Fruit fly (Drosophila melanogaster) whole organism, embryonic: ENCODE data around the gene TkR86C.

Experiments used
- CG10267 ChIP-seq: fragments of 200-800 bp; sonication (Bioruptor generic); optimal IDR thresholded peaks from 2 replicates; lab custom pipeline; 2018; ENCODE audit warnings: missing biosample characterization, mild to moderate bottlenecking, missing genetic modification characterization, moderate library complexity
- CG10274 ChIP-seq: fragments of 200-800 bp; sonication (Bioruptor generic); optimal IDR thresholded peaks from 3 replicates; lab custom pipeline; 2017; ENCODE audit warnings: missing biosample characterization, mild to moderate bottlenecking, missing genetic modification characterization
- CG10543 ChIP-seq: fragments of 200-800 bp; sonication (Bioruptor generic); optimal IDR thresholded peaks from 3 replicates; lab custom pipeline; 2017; ENCODE audit warnings: missing biosample characterization, mild to moderate bottlenecking, missing genetic modification characterization, moderate library complexity
- CG10654 ChIP-seq: fragments of 200-800 bp; sonication (Bioruptor generic); optimal IDR thresholded peaks from 2 replicates; lab custom pipeline; 2016; ENCODE audit warnings: missing biosample characterization, missing genetic modification characterization
- CG13424 ChIP-seq: fragments of 200-800 bp; sonication (Bioruptor generic); optimal IDR thresholded peaks from 2 replicates; lab custom pipeline; 2019; ENCODE audit warnings: missing biosample characterization, mild to moderate bottlenecking, missing genetic modification characterization, moderate library complexity
- CG13894 ChIP-seq: fragments of 200-800 bp; sonication (Bioruptor generic); optimal IDR thresholded peaks from 3 replicates; lab custom pipeline; 2018; ENCODE audit warnings: missing biosample characterization, mild to moderate bottlenecking, missing genetic modification characterization, moderate library complexity
- CG1602 ChIP-seq: fragments of 200-800 bp; sonication (Bioruptor generic); optimal IDR thresholded peaks from 3 replicates; lab custom pipeline; 2016; ENCODE audit warnings: missing biosample characterization, missing genetic modification characterization
- CG1603 ChIP-seq: fragments of 200-800 bp; sonication (Bioruptor generic); optimal IDR thresholded peaks from 2 replicates; lab custom pipeline; 2019; ENCODE audit warnings: missing biosample characterization, mild to moderate bottlenecking, missing genetic modification characterization, moderate library complexity
- CG16813 ChIP-seq: fragments of 200-800 bp; sonication (Bioruptor generic); IDR thresholded peaks from 3 replicates; pipeline ENCODE4 v1.3.6; 2022; ENCODE audit warnings: missing biosample characterization, missing genetic modification characterization; ENCODE audit not compliant: partially characterized antibody
- CG17568 ChIP-seq: fragments of 200-800 bp; sonication (Bioruptor generic); optimal IDR thresholded peaks from 2 replicates; lab custom pipeline; 2018; ENCODE audit warnings: missing biosample characterization, mild to moderate bottlenecking, missing genetic modification characterization, moderate library complexity
- CG17912 ChIP-seq: fragments of 200-800 bp; sonication (Bioruptor generic); optimal IDR thresholded peaks from 2 replicates; lab custom pipeline; 2018; ENCODE audit warnings: missing biosample characterization, mild to moderate bottlenecking, missing genetic modification characterization
- CG31224 ChIP-seq: fragments of 200-800 bp; sonication (Bioruptor generic); IDR thresholded peaks from 2 replicates; pipeline ENCODE4 v1.3.6; 2022; ENCODE audit warnings: missing biosample characterization, missing genetic modification characterization
- CG4617 ChIP-seq: fragments of 200-800 bp; sonication (Bioruptor generic); optimal IDR thresholded peaks from 3 replicates; lab custom pipeline; 2016; ENCODE audit warnings: missing biosample characterization, missing genetic modification characterization, borderline replicate concordance
- CG6813 ChIP-seq: fragments of 200-800 bp; sonication (Bioruptor generic); optimal IDR thresholded peaks from 2 replicates; lab custom pipeline; 2017; ENCODE audit warnings: missing biosample characterization, missing genetic modification characterization, mild to moderate bottlenecking, moderate library complexity, missing genetic modification reagents
- CG8924 ChIP-seq: fragments of 200-800 bp; optimal IDR thresholded peaks from 3 replicates; lab custom pipeline; 2019; ENCODE audit warnings: missing biosample characterization, mild to moderate bottlenecking, missing genetic modification characterization, moderate library complexity
- CG9437 ChIP-seq: fragments of 200-800 bp; sonication (Bioruptor generic); optimal IDR thresholded peaks from 2 replicates; lab custom pipeline; 2018; ENCODE audit warnings: missing biosample characterization, mild to moderate bottlenecking, missing genetic modification characterization
- CG9797 ChIP-seq: fragments of 200-800 bp; sonication (Bioruptor generic); optimal IDR thresholded peaks from 3 replicates; lab custom pipeline; 2018; ENCODE audit warnings: missing biosample characterization, mild to moderate bottlenecking, missing genetic modification characterization
- D19B ChIP-seq: fragments of 200-800 bp; sonication (Bioruptor generic); optimal IDR thresholded peaks from 2 replicates; lab custom pipeline; 2017; ENCODE audit warnings: missing biosample characterization, mild to moderate bottlenecking, missing genetic modification characterization
- ERR ChIP-seq: fragments of 200-800 bp; sonication (Bioruptor generic); optimal IDR thresholded peaks from 2 replicates; lab custom pipeline; 2016; ENCODE audit warnings: missing biosample characterization, missing genetic modification characterization
- Ets97D ChIP-seq: fragments of 200-800 bp; sonication (Bioruptor generic); optimal IDR thresholded peaks from 3 replicates; lab custom pipeline; 2016; ENCODE audit warnings: missing biosample characterization, missing genetic modification characterization
- Fer1 ChIP-seq: fragments of 200-800 bp; sonication (Bioruptor generic); optimal IDR thresholded peaks from 2 replicates; lab custom pipeline; 2017; ENCODE audit warnings: missing biosample characterization, mild to moderate bottlenecking, missing genetic modification characterization
- GATAe ChIP-seq: fragments of 200-800 bp; sonication (Bioruptor generic); conservative IDR thresholded peaks from 2 replicates; pipeline ENCODE4 v1.3.6; 2022; ENCODE audit warnings: missing biosample characterization, missing genetic modification characterization
- Gug ChIP-seq: fragments of 200-800 bp; sonication (Bioruptor generic); IDR thresholded peaks from 4 replicates; pipeline ENCODE4 v1.3.6; 2022; ENCODE audit warnings: missing biosample characterization, missing genetic modification characterization
- H15 ChIP-seq: fragments of 200-800 bp; sonication (Bioruptor generic); IDR thresholded peaks from 3 replicates; pipeline ENCODE4 v1.3.6; 2022; ENCODE audit warnings: missing biosample characterization, missing genetic modification characterization
- HHEX ChIP-seq: fragments of 200-800 bp; sonication (Bioruptor generic); optimal IDR thresholded peaks from 3 replicates; lab custom pipeline; 2017; ENCODE audit warnings: missing biosample characterization, mild to moderate bottlenecking, missing genetic modification characterization, missing genetic modification reagents
- HLH3B ChIP-seq: fragments of 200-800 bp; sonication (Bioruptor generic); IDR thresholded peaks from 2 replicates; pipeline ENCODE4 v1.3.6; 2022; ENCODE audit warnings: missing biosample characterization, missing genetic modification characterization
- Hr3 ChIP-seq: fragments of 200-800 bp; sonication (Bioruptor generic); optimal IDR thresholded peaks from 3 replicates; lab custom pipeline; 2016; ENCODE audit warnings: missing biosample characterization, missing genetic modification characterization
- Kr ChIP-seq: fragments of 200-800 bp; sonication (Bioruptor generic); optimal IDR thresholded peaks from 2 replicates; lab custom pipeline; 2017; ENCODE audit warnings: missing biosample characterization, mild to moderate bottlenecking, missing genetic modification characterization
- Lhr ChIP-seq: fragments of 200-800 bp; sonication (Bioruptor generic); optimal IDR thresholded peaks from 3 replicates; lab custom pipeline; 2017; ENCODE audit warnings: mild to moderate bottlenecking, missing biosample characterization, missing genetic modification reagents, missing genetic modification characterization
- Spps ChIP-seq: fragments of 200-800 bp; sonication (Bioruptor generic); optimal IDR thresholded peaks from 2 replicates; lab custom pipeline; 2018; ENCODE audit warnings: missing biosample characterization, mild to moderate bottlenecking, missing genetic modification characterization
- Sry-δ ChIP-seq: fragments of 200-800 bp; sonication (Bioruptor generic); optimal IDR thresholded peaks from 2 replicates; lab custom pipeline; 2016; ENCODE audit warnings: missing biosample characterization, missing genetic modification characterization
- Trl ChIP-seq, 3 experiments: fragments of >200 bp in 2 of 3; fragments of 200-800 bp in 1 of 3; sonication (Bioruptor generic) in 1 of 3; optimal IDR thresholded peaks; 2 replicates in 1 of 3; 3 replicates in 2 of 3; lab custom pipeline; 2016 to 2017; ENCODE audit warnings: missing biosample characterization in 1 of 3, missing genetic modification characterization in 1 of 3
- Xrp1 ChIP-seq: fragments of 200-800 bp; sonication (Bioruptor generic); IDR thresholded peaks from 2 replicates; pipeline ENCODE4 v1.3.6; 2022; ENCODE audit warnings: missing biosample characterization, missing genetic modification characterization
- bigmax ChIP-seq: fragments of 200-800 bp; sonication (Bioruptor generic); optimal IDR thresholded peaks from 2 replicates; lab custom pipeline; 2018; ENCODE audit warnings: missing biosample characterization, mild to moderate bottlenecking, missing genetic modification characterization
- bsh ChIP-seq, 2 experiments: fragments of 200-800 bp; sonication (Bioruptor generic); optimal IDR thresholded peaks; 2 replicates each; lab custom pipeline; 2017 to 2018; ENCODE audit warnings: mild to moderate bottlenecking in 2 of 2, missing biosample characterization in 2 of 2, missing genetic modification characterization in 2 of 2, moderate library complexity in 1 of 2
- cwo ChIP-seq: fragments of 200-800 bp; sonication (Bioruptor generic); optimal IDR thresholded peaks from 3 replicates; lab custom pipeline; 2017; ENCODE audit warnings: missing biosample characterization, missing genetic modification characterization, mild to moderate bottlenecking, moderate library complexity, missing genetic modification reagents
- dm ChIP-seq: fragments of 200-800 bp; sonication (Bioruptor generic); optimal IDR thresholded peaks from 3 replicates; lab custom pipeline; 2016; ENCODE audit warnings: missing biosample characterization, missing genetic modification characterization
- dmrt11E ChIP-seq: fragments of 200-800 bp; sonication (Bioruptor generic); optimal IDR thresholded peaks from 3 replicates; lab custom pipeline; 2018; ENCODE audit warnings: missing biosample characterization, mild to moderate bottlenecking, missing genetic modification characterization, moderate library complexity
- eve ChIP-seq, 2 experiments: fragments of >200 bp; optimal IDR thresholded peaks; 2 replicates each; lab custom pipeline; 2017; ENCODE audit warnings: missing biosample characterization in 2 of 2, missing genetic modification characterization in 2 of 2
- gcm ChIP-seq: fragments of 200-800 bp; sonication (Bioruptor generic); optimal IDR thresholded peaks from 2 replicates; lab custom pipeline; 2019; ENCODE audit warnings: missing biosample characterization, mild to moderate bottlenecking, missing genetic modification characterization, moderate library complexity
- grn ChIP-seq: fragments of 200-800 bp; sonication (Bioruptor generic); optimal IDR thresholded peaks from 3 replicates; lab custom pipeline; 2017; ENCODE audit warnings: missing biosample characterization, missing genetic modification characterization
- hbn ChIP-seq: fragments of 200-800 bp; sonication (Bioruptor generic); IDR thresholded peaks from 2 replicates; pipeline ENCODE4 v1.3.6; 2022; ENCODE audit warnings: missing biosample characterization, missing genetic modification characterization; ENCODE audit not compliant: partially characterized antibody
- org-1 ChIP-seq: fragments of 200-800 bp; sonication (Bioruptor generic); optimal IDR thresholded peaks from 2 replicates; lab custom pipeline; 2017; ENCODE audit warnings: missing biosample characterization, missing genetic modification characterization
- p53 ChIP-seq: fragments of 200-800 bp; sonication (Bioruptor generic); optimal IDR thresholded peaks from 2 replicates; lab custom pipeline; 2016; ENCODE audit warnings: missing biosample characterization, missing genetic modification characterization
- rib ChIP-seq: fragments of 200-800 bp; sonication (Bioruptor generic); IDR thresholded peaks from 2 replicates; pipeline ENCODE4 v1.3.6; 2022; ENCODE audit warnings: missing biosample characterization, missing genetic modification characterization
- ro ChIP-seq: fragments of 200-800 bp; sonication (Bioruptor generic); IDR thresholded peaks from 2 replicates; pipeline ENCODE4 v1.3.6; 2022; ENCODE audit warnings: missing biosample characterization, missing genetic modification characterization
- seq ChIP-seq: fragments of 200-800 bp; sonication (Bioruptor generic); IDR thresholded peaks from 2 replicates; pipeline ENCODE4 v1.3.6; 2022; ENCODE audit warnings: missing biosample characterization, missing genetic modification characterization
- sna ChIP-seq: fragments of 200-800 bp; sonication (Bioruptor generic); IDR thresholded peaks from 2 replicates; pipeline ENCODE4 v1.3.6; 2022; ENCODE audit warnings: missing biosample characterization, missing genetic modification characterization; ENCODE audit not compliant: partially characterized antibody
- stc ChIP-seq: fragments of 200-800 bp; sonication (Bioruptor generic); IDR thresholded peaks from 2 replicates; pipeline ENCODE4 v1.3.6; 2022; ENCODE audit warnings: missing biosample characterization, missing genetic modification characterization
- tup ChIP-seq: fragments of 200-800 bp; sonication (Bioruptor generic); optimal IDR thresholded peaks from 2 replicates; lab custom pipeline; 2016; ENCODE audit warnings: missing biosample characterization, mild to moderate bottlenecking, missing genetic modification characterization, moderate library complexity
- yki ChIP-seq: fragments of >200 bp; optimal IDR thresholded peaks from 3 replicates; lab custom pipeline; 2018

TkR86C gene

DNA sequence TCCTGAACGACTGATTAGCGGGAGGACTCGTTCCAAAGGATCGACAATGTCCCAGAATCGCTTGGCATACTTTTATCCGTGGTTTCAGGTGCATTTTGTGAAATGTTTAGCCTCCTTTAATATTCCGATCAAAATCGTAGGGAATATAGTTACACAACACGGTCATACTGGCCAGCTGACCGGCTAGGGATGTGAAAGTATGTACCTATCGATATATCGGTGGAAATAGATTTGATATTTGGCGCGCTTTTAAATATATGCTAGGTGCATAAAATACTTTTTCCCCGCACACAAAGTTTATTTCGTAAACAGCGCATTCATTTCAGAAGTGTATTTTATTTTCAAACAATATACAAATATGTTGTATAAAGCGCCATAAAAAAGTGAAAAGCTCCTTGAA lies 42.9 kb downstream of the TkR86C start, which contains the start of gene CG31278 (continued):
- peak; percentile 74 for TF ChIP-seq CG16813 (GFP tag; lab: Robert Waterston, UW)
- TF ChIP-seq tup (GFP tag; lab: Kevin White, UChicago): no peak
- TF ChIP-seq Fer1: no peak
- no peak for TF ChIP-seq bigmax (GFP tag; lab: Kevin White, UChicago)
- TF ChIP-seq gcm (GFP tag; lab: Kevin White, UChicago): no peak
- peak; percentile 74 for TF ChIP-seq hbn (GFP tag; lab: Robert Waterston, UW)
- no peak for TF ChIP-seq HLH3B (GFP tag; lab: Robert Waterston, UW)
- no peak for TF ChIP-seq D19B (GFP tag; lab: Kevin White, UChicago)
- no peak for TF ChIP-seq CG17568 (GFP tag; lab: Kevin White, UChicago)
- TF ChIP-seq Gug (GFP tag; lab: Robert Waterston, UW): no peak
- no peak for TF ChIP-seq Hr3 (GFP tag; lab: Kevin White, UChicago)
- TF ChIP-seq stc (GFP tag; lab: Robert Waterston, UW): no peak
- TF ChIP-seq CG17912 (GFP tag; lab: Kevin White, UChicago): no peak
- TF ChIP-seq CG13424 (tag; lab: Kevin White, UChicago): no peak
- TF ChIP-seq GATAe (GFP tag; lab: Robert Waterston, UW): no peak
- no peak for TF ChIP-seq p53
- TF ChIP-seq org-1 (GFP tag; lab: Kevin White, UChicago): no peak
- no peak for TF ChIP-seq CG6813 (GFP tag; lab: Kevin White, UChicago)
- no peak for TF ChIP-seq seq (GFP tag; lab: Robert Waterston, UW)
- peak; percentile 92 for TF ChIP-seq Sry-δ (GFP tag; lab: Kevin White, UChicago)
- TF ChIP-seq CG9437: no peak
- no peak for TF ChIP-seq Trl (optimal IDR thresholded peaks at IDR 0.05; lab: Kevin White, UChicago)
- no peak for TF ChIP-seq Trl (GFP tag; optimal IDR thresholded peaks at IDR 0.05; lab: Kevin White, UChicago)
- TF ChIP-seq CG10267 (tag; lab: Kevin White, UChicago): no peak
- no peak for TF ChIP-seq dm (GFP tag; lab: Kevin White, UChicago)
- no peak for TF ChIP-seq ro (GFP tag; lab: Robert Waterston, UW)
- TF ChIP-seq Lhr (GFP tag; lab: Kevin White, UChicago): peak; percentile 13
- no peak for TF ChIP-seq HHEX
- TF ChIP-seq Spps (tag; lab: Kevin White, UChicago): no peak
- TF ChIP-seq rib (GFP tag; lab: Robert Waterston, UW): no peak
- no peak for TF ChIP-seq H15 (GFP tag; lab: Robert Waterston, UW)
- TF ChIP-seq Ets97D (GFP tag; lab: Kevin White, UChicago): peak; percentile 22
- TF ChIP-seq CG1603 (tag; lab: Kevin White, UChicago): no peak
- no peak for TF ChIP-seq CG10654 (GFP tag; lab: Kevin White, UChicago)
- no peak for TF ChIP-seq yki (lab: Kevin White, UChicago)
- TF ChIP-seq CG31224 (GFP tag; lab: Robert Waterston, UW): no peak
- no peak for TF ChIP-seq CG10543
- TF ChIP-seq CG4617 (GFP tag; lab: Kevin White, UChicago): peak; percentile 66
- TF ChIP-seq dmrt11E: no peak
- TF ChIP-seq cwo: no peak
- TF ChIP-seq CG9797: peak; percentile 75
- no peak for TF ChIP-seq CG8924 (tag; lab: Kevin White, UChicago)
- TF ChIP-seq eve (GFP tag; optimal IDR thresholded peaks at IDR 0.05; lab: Kevin White, UChicago): no peak
- no peak for TF ChIP-seq bsh (GFP tag; optimal IDR thresholded peaks at IDR 0.05; lab: Kevin White, UChicago)
- no peak for TF ChIP-seq CG10274 (GFP tag; lab: Kevin White, UChicago)
- TF ChIP-seq CG13894 (tag; lab: Kevin White, UChicago): no peak
- TF ChIP-seq sna (GFP tag; lab: Robert Waterston, UW): peak; percentile 78; the same call in 1 of the 2 replicates
- no peak for TF ChIP-seq ERR
- TF ChIP-seq grn (GFP tag; lab: Kevin White, UChicago): no peak
- TF ChIP-seq Kr: no peak
- TF ChIP-seq Xrp1: no peak
- no peak for TF ChIP-seq CG1602
